Fruit fly (Drosophila melanogaster) whole organism, embryonic: ENCODE data around the gene CG14913.

Source experiments
- Bgb ChIP-seq: fragments of 200-800 bp; sonication (Bioruptor generic); IDR thresholded peaks from 2 replicates; pipeline ENCODE4 v1.3.6; 2022; ENCODE audit warnings: missing biosample characterization, missing genetic modification characterization; ENCODE audit not compliant: partially characterized antibody
- CG11247 ChIP-seq: fragments of 200-800 bp; sonication (Bioruptor generic); IDR thresholded peaks from 2 replicates; pipeline ENCODE4 v1.3.6; 2022; ENCODE audit warnings: missing biosample characterization, missing genetic modification characterization
- CG12155 ChIP-seq: fragments of 200-800 bp; sonication (Bioruptor generic); optimal IDR thresholded peaks from 3 replicates; lab custom pipeline; 2016; ENCODE audit warnings: missing biosample characterization, missing genetic modification characterization
- CG16815 ChIP-seq: fragments of 200-800 bp; sonication (Bioruptor generic); optimal IDR thresholded peaks from 3 replicates; lab custom pipeline; 2017; ENCODE audit warnings: missing biosample characterization, mild to moderate bottlenecking, missing genetic modification characterization
- CG17385 ChIP-seq: fragments of 200-800 bp; sonication (Bioruptor generic); optimal IDR thresholded peaks from 3 replicates; lab custom pipeline; 2018; ENCODE audit warnings: missing biosample characterization, mild to moderate bottlenecking, missing genetic modification characterization
- CG17912 ChIP-seq: fragments of 200-800 bp; sonication (Bioruptor generic); optimal IDR thresholded peaks from 2 replicates; lab custom pipeline; 2018; ENCODE audit warnings: missing biosample characterization, mild to moderate bottlenecking, missing genetic modification characterization
- CG31224 ChIP-seq: fragments of 200-800 bp; sonication (Bioruptor generic); IDR thresholded peaks from 2 replicates; pipeline ENCODE4 v1.3.6; 2022; ENCODE audit warnings: missing biosample characterization, missing genetic modification characterization
- CG6654 ChIP-seq: fragments of 200-800 bp; sonication (Bioruptor generic); optimal IDR thresholded peaks from 2 replicates; lab custom pipeline; 2017; ENCODE audit warnings: missing biosample characterization, mild to moderate bottlenecking, missing genetic modification characterization
- CG6689 ChIP-seq: fragments of 200-800 bp; sonication (Bioruptor generic); IDR thresholded peaks from 2 replicates; pipeline ENCODE4 v1.3.6; 2022; ENCODE audit warnings: missing biosample characterization, missing genetic modification characterization
- CG6791 ChIP-seq: fragments of 200-800 bp; sonication (Bioruptor generic); IDR thresholded peaks from 3 replicates; pipeline ENCODE4 v1.3.6; 2022; ENCODE audit warnings: missing biosample characterization, missing genetic modification characterization; ENCODE audit not compliant: partially characterized antibody
- CG7928 ChIP-seq: fragments of 200-800 bp; sonication (Bioruptor generic); optimal IDR thresholded peaks from 2 replicates; lab custom pipeline; 2017; ENCODE audit warnings: missing biosample characterization, mild to moderate bottlenecking, missing genetic modification characterization
- CG8281 ChIP-seq: fragments of 200-800 bp; sonication (Bioruptor generic); optimal IDR thresholded peaks from 2 replicates; lab custom pipeline; 2018; ENCODE audit warnings: missing biosample characterization, mild to moderate bottlenecking, missing genetic modification characterization, moderate library complexity
- CTCF ChIP-seq: fragments of 200-800 bp; sonication (Bioruptor generic); optimal IDR thresholded peaks from 2 replicates; lab custom pipeline; 2017; ENCODE audit warnings: missing biosample characterization, mild to moderate bottlenecking, missing genetic modification characterization, moderate library complexity
- Eip74EF ChIP-seq, 2 experiments: fragments of 200-800 bp in 1 of 2; fragments of >200 bp in 1 of 2; sonication (Bioruptor generic) in 1 of 2; optimal IDR thresholded peaks; 2 replicates each; lab custom pipeline; 2017 to 2019; ENCODE audit warnings: missing biosample characterization in 2 of 2, missing genetic modification characterization in 2 of 2, mild to moderate bottlenecking in 1 of 2, moderate library complexity in 1 of 2
- Ets97D ChIP-seq: fragments of 200-800 bp; sonication (Bioruptor generic); optimal IDR thresholded peaks from 3 replicates; lab custom pipeline; 2016; ENCODE audit warnings: missing biosample characterization, missing genetic modification characterization
- GATAe ChIP-seq: fragments of 200-800 bp; sonication (Bioruptor generic); conservative IDR thresholded peaks from 2 replicates; pipeline ENCODE4 v1.3.6; 2022; ENCODE audit warnings: missing biosample characterization, missing genetic modification characterization
- Gug ChIP-seq: fragments of 200-800 bp; sonication (Bioruptor generic); IDR thresholded peaks from 4 replicates; pipeline ENCODE4 v1.3.6; 2022; ENCODE audit warnings: missing biosample characterization, missing genetic modification characterization
- Hr3 ChIP-seq: fragments of 200-800 bp; sonication (Bioruptor generic); optimal IDR thresholded peaks from 3 replicates; lab custom pipeline; 2016; ENCODE audit warnings: missing biosample characterization, missing genetic modification characterization
- Hr78 ChIP-seq, 2 experiments: fragments of 200-800 bp in 1 of 2; fragments of >200 bp in 1 of 2; sonication (Bioruptor generic) in 1 of 2; optimal IDR thresholded peaks; 2 replicates each; lab custom pipeline; 2017 to 2019; ENCODE audit warnings: missing biosample characterization in 2 of 2, missing genetic modification characterization in 2 of 2, mild to moderate bottlenecking in 1 of 2, moderate library complexity in 1 of 2
- Lim3 ChIP-seq: fragments of 200-800 bp; sonication (Bioruptor generic); IDR thresholded peaks from 2 replicates; pipeline ENCODE4 v1.3.6; 2022; ENCODE audit warnings: missing biosample characterization, missing genetic modification characterization
- Meics ChIP-seq: fragments of 200-800 bp; sonication (Bioruptor generic); optimal IDR thresholded peaks from 2 replicates; lab custom pipeline; 2017; ENCODE audit warnings: missing biosample characterization, mild to moderate bottlenecking, missing genetic modification characterization
- Optix ChIP-seq: fragments of 200-800 bp; sonication (Bioruptor generic); IDR thresholded peaks from 3 replicates; pipeline ENCODE4 v1.3.6; 2022; ENCODE audit warnings: missing biosample characterization, missing genetic modification characterization
- Rfx ChIP-seq: fragments of 200-800 bp; sonication (Bioruptor generic); IDR thresholded peaks from 2 replicates; pipeline ENCODE4 v1.3.6; 2022; ENCODE audit warnings: missing biosample characterization, missing genetic modification characterization
- Side ChIP-seq: fragments of 200-800 bp; sonication (Bioruptor generic); optimal IDR thresholded peaks from 2 replicates; lab custom pipeline; 2016; ENCODE audit warnings: missing biosample characterization, missing genetic modification characterization
- ato ChIP-seq: fragments of 200-800 bp; sonication (Bioruptor generic); IDR thresholded peaks from 2 replicates; pipeline ENCODE4 v1.3.6; 2022; ENCODE audit warnings: missing biosample characterization, missing genetic modification characterization; ENCODE audit not compliant: partially characterized antibody
- eve ChIP-seq, 2 experiments: fragments of >200 bp; optimal IDR thresholded peaks; 2 replicates each; lab custom pipeline; 2017; ENCODE audit warnings: missing biosample characterization in 2 of 2, missing genetic modification characterization in 2 of 2
- gce ChIP-seq: fragments of 200-800 bp; sonication (Bioruptor generic); IDR thresholded peaks from 3 replicates; pipeline ENCODE4 v1.3.6; 2022; ENCODE audit warnings: missing biosample characterization, missing genetic modification characterization
- gem ChIP-seq: fragments of 200-800 bp; sonication (Bioruptor generic); optimal IDR thresholded peaks from 2 replicates; lab custom pipeline; 2019; ENCODE audit warnings: missing biosample characterization, mild to moderate bottlenecking, missing genetic modification characterization, moderate library complexity
- h ChIP-seq: fragments of >200 bp; optimal IDR thresholded peaks from 2 replicates; lab custom pipeline; 2017
- hb ChIP-seq: fragments of 200-800 bp; sonication (Bioruptor generic); IDR thresholded peaks from 3 replicates; pipeline ENCODE4 v1.3.6; 2022; ENCODE audit warnings: missing biosample characterization, missing genetic modification characterization; ENCODE audit not compliant: partially characterized antibody
- her ChIP-seq: fragments of 200-800 bp; sonication (Bioruptor generic); optimal IDR thresholded peaks from 2 replicates; lab custom pipeline; 2016; ENCODE audit warnings: missing biosample characterization, missing genetic modification characterization
- maf-S ChIP-seq: fragments of 200-800 bp; sonication (Bioruptor generic); optimal IDR thresholded peaks from 2 replicates; lab custom pipeline; 2016; ENCODE audit warnings: missing biosample characterization, missing genetic modification characterization
- mam ChIP-seq: fragments of 200-800 bp; sonication (Bioruptor generic); optimal IDR thresholded peaks from 3 replicates; lab custom pipeline; 2016; ENCODE audit warnings: missing biosample characterization, missing genetic modification characterization
- pita ChIP-seq: fragments of 200-800 bp; sonication (Bioruptor generic); optimal IDR thresholded peaks from 2 replicates; lab custom pipeline; 2017; ENCODE audit warnings: missing biosample characterization, mild to moderate bottlenecking, missing genetic modification characterization
- prd ChIP-seq, 3 experiments: fragments of >200 bp in 2 of 3; fragments of 200-800 bp in 1 of 3; sonication (Bioruptor generic) in 1 of 3; optimal IDR thresholded peaks in 2 of 3; IDR thresholded peaks in 1 of 3; 2 replicates in 2 of 3; 3 replicates in 1 of 3; pipeline versions ENCODE4 v1.3.6 to Lab custom; 2017 to 2022; ENCODE audit warnings: missing biosample characterization in 1 of 3, missing genetic modification characterization in 1 of 3
- row ChIP-seq: fragments of 200-800 bp; sonication (Bioruptor generic); IDR thresholded peaks from 3 replicates; pipeline ENCODE4 v1.3.6; 2022; ENCODE audit warnings: missing biosample characterization, missing genetic modification characterization
- run ChIP-seq: fragments of 200-800 bp; sonication (Bioruptor generic); optimal IDR thresholded peaks from 3 replicates; lab custom pipeline; 2018; ENCODE audit warnings: missing biosample characterization, mild to moderate bottlenecking, missing genetic modification characterization
- sens-2 ChIP-seq: fragments of 200-800 bp; sonication (Bioruptor generic); IDR thresholded peaks from 2 replicates; pipeline ENCODE4 v1.3.6; 2022; ENCODE audit warnings: missing biosample characterization, missing genetic modification characterization
- seq ChIP-seq: fragments of 200-800 bp; sonication (Bioruptor generic); IDR thresholded peaks from 2 replicates; pipeline ENCODE4 v1.3.6; 2022; ENCODE audit warnings: missing biosample characterization, missing genetic modification characterization
- sima ChIP-seq: fragments of 200-800 bp; sonication (Bioruptor generic); optimal IDR thresholded peaks from 2 replicates; lab custom pipeline; 2016; ENCODE audit warnings: missing biosample characterization, missing genetic modification characterization
- slbo ChIP-seq: fragments of 200-800 bp; sonication (Bioruptor generic); IDR thresholded peaks from 2 replicates; pipeline ENCODE4 v1.3.6; 2022; ENCODE audit warnings: missing biosample characterization, missing genetic modification characterization
- sob ChIP-seq: fragments of 200-800 bp; sonication (Bioruptor generic); IDR thresholded peaks from 2 replicates; pipeline ENCODE4 v1.3.6; 2022; ENCODE audit warnings: missing biosample characterization, missing genetic modification characterization
- sr ChIP-seq: fragments of 200-800 bp; sonication (Bioruptor generic); IDR thresholded peaks from 3 replicates; pipeline ENCODE4 v1.3.6; 2022; ENCODE audit warnings: missing biosample characterization, missing genetic modification characterization
- tgo ChIP-seq: fragments of 200-800 bp; sonication (Bioruptor generic); IDR thresholded peaks from 3 replicates; pipeline ENCODE4 v1.3.6; 2022; ENCODE audit warnings: missing biosample characterization, missing genetic modification characterization
- trem ChIP-seq: fragments of 200-800 bp; optimal IDR thresholded peaks from 3 replicates; lab custom pipeline; 2019; ENCODE audit warnings: missing biosample characterization, mild to moderate bottlenecking, missing genetic modification characterization, moderate library complexity
- tx ChIP-seq: fragments of 200-800 bp; sonication (Bioruptor generic); optimal IDR thresholded peaks from 2 replicates; lab custom pipeline; 2016; ENCODE audit warnings: missing biosample characterization, missing genetic modification characterization
- vfl ChIP-seq: fragments of 200-800 bp; sonication (Bioruptor generic); optimal IDR thresholded peaks from 2 replicates; lab custom pipeline; 2016; ENCODE audit warnings: missing biosample characterization, missing genetic modification characterization
- zfh2 ChIP-seq: fragments of 200-800 bp; sonication (Bioruptor generic); optimal IDR thresholded peaks from 2 replicates; lab custom pipeline; 2016; ENCODE audit warnings: missing biosample characterization, missing genetic modification characterization

The CG14913 gene

DNA sequence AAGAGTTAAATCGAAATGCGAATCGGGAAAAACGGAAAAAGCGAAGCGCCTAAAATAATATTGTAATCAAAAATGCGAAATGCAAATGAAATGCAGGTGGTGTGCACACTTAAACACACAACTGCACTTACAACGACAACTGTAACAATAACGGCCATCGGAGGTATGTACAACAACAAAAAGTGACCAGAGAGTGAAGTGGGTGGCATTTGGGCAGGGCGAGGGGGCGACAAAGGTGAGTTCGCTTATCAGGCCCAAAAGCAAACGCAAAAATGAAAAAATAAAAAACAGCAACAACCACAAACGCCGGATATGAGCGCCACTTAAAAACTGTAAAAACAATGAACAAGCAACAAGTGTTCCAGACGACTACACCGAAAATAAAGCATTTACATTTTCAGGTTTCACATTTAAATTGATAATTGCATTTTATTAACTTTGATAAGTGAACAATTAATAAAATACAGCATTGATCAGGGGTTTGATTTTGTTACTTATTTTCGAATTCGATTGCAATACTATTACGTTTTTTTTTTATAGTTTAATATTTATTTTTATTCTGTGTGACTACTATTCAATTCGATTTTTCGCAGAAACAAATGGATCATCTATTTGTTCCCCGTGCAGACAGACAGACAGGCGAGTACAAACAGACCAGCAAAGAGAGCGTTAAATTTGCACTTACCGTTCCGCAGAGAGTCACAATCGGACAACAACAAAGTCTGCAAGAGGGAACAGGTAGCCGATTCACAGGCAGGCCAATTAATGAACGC, 48.5 kb downstream of the CG14913 start (continued):
- TF ChIP-seq vfl (GFP tag; lab: Kevin White, UChicago), result no peak
- no peak for TF ChIP-seq gce (GFP tag; lab: Robert Waterston, UW)
- no peak for TF ChIP-seq Hr3
- TF ChIP-seq pita, result no peak
- TF ChIP-seq sens-2 (GFP tag; lab: Robert Waterston, UW), result no peak
- peak; percentile 68 for TF ChIP-seq row (GFP tag; lab: Robert Waterston, UW)
- TF ChIP-seq CG6654, result no peak
- TF ChIP-seq Gug (GFP tag; lab: Robert Waterston, UW), result no peak
- no peak for TF ChIP-seq ato
- TF ChIP-seq CG31224 (GFP tag; lab: Robert Waterston, UW), result peak; percentile 55
- TF ChIP-seq tgo (GFP tag; lab: Robert Waterston, UW), result peak; percentile 56
- no peak for TF ChIP-seq run (tag; lab: Kevin White, UChicago)
- no peak for TF ChIP-seq CG17912 (GFP tag; lab: Kevin White, UChicago)
- TF ChIP-seq CG6791, result no peak
- TF ChIP-seq CG8281 (tag; lab: Kevin White, UChicago), result no peak
- TF ChIP-seq sima (GFP tag; lab: Kevin White, UChicago), result no peak
- no peak for TF ChIP-seq tx (GFP tag; lab: Kevin White, UChicago)
- peak; percentile 42; the same call in 1 of the 2 replicates for TF ChIP-seq CG6689
- TF ChIP-seq Lim3 (GFP tag; lab: Robert Waterston, UW), result no peak
- no peak for TF ChIP-seq prd (optimal IDR thresholded peaks at IDR 0.05; lab: Kevin White, UChicago)
- TF ChIP-seq prd (GFP tag; IDR thresholded peaks at IDR 0.05; lab: Robert Waterston, UW), result peak; percentile 49
- TF ChIP-seq Optix (GFP tag; lab: Robert Waterston, UW), result no peak
- peak; percentile 45; the same call in 1 of the 2 replicates for TF ChIP-seq seq (GFP tag; lab: Robert Waterston, UW)
- TF ChIP-seq, all 482 proteins: peak for 107

- TF ChIP-seq her (GFP tag; lab: Kevin White, UChicago) (no peak), CG11247 (GFP tag; lab: Robert Waterston, UW) (no peak), hb (GFP tag; lab: Robert Waterston, UW) (no peak), eve (GFP tag; optimal IDR thresholded peaks at IDR 0.05; lab: Kevin White, UChicago) (no peak), Hr78 (GFP tag; optimal IDR thresholded peaks at IDR 0.05; lab: Kevin White, UChicago) (no peak), Meics (GFP tag; lab: Kevin White, UChicago) (no peak), maf-S (GFP tag; lab: Kevin White, UChicago) (no peak), Rfx (GFP tag; lab: Robert Waterston, UW) (0 out of 2 replicates have a peak, but pooled peaks have one; percentile 12), Eip74EF (GFP tag; optimal IDR thresholded peaks at IDR 0.05; lab: Kevin White, UChicago) (no peak), GATAe (no peak), seq (GFP tag; lab: Robert Waterston, UW) (peak; percentile 29; the same call in 1 of the 2 replicates), Bgb (no peak), zfh2 (GFP tag; lab: Kevin White, UChicago) (peak; percentile 30), slbo (GFP tag; lab: Robert Waterston, UW) (peak; percentile 11; the same call in 1 of the 2 replicates), h (no peak), CG12155 (GFP tag; lab: Kevin White, UChicago) (no peak), CG7928 (GFP tag; lab: Kevin White, UChicago) (peak; percentile 6), sob (no peak), CG17385 (GFP tag; lab: Kevin White, UChicago) (peak; percentile 71), mam (GFP tag; lab: Kevin White, UChicago) (peak; percentile 33), Ets97D (GFP tag; lab: Kevin White, UChicago) (no peak), CTCF (GFP tag; lab: Kevin White, UChicago) (no peak), trem (tag; lab: Kevin White, UChicago) (no peak), gem (tag; lab: Kevin White, UChicago) (peak; percentile 49), CG16815 (GFP tag; lab: Kevin White, UChicago) (peak; percentile 31), sr (GFP tag; lab: Robert Waterston, UW) (no peak), Side (GFP tag; lab: Kevin White, UChicago) (peak; percentile 11)
Measured at dm6 chr2L:11065932-11066823, 49.4 kb downstream of the CG14913 start.
